Fruit fly (Drosophila melanogaster) whole organism: Measurements from ENCODE around the gene CG14671.

Experiments
- CG8478 ChIP-seq: fragments of >200 bp; optimal IDR thresholded peaks from 2 replicates; lab custom pipeline; 2018; ENCODE audit warnings: inconsistent platforms
- Dll ChIP-seq: fragments of >200 bp; optimal IDR thresholded peaks from 2 replicates; lab custom pipeline; 2017

- TF ChIP-seq Dll (lab: Kevin White, UChicago), result no peak
- TF ChIP-seq CG8478 (lab: Kevin White, UChicago), result no peak
These were observed 35.9 kb upstream of the CG14671 start for dm6 chr3R:5600361-5601043.
